Worm (Caenorhabditis elegans): ENCODE measurements around the gene F01D5.8.

- TF ChIP-seq flt-1 (GFP tag; IDR thresholded peaks at IDR 0.05) (no peak), F13C5.2 (tag; optimal IDR thresholded peaks at IDR 0.05) (no peak), ama-1 (optimal IDR thresholded peaks at IDR 0.05) (no peak), tbx-37 (GFP tag; conservative IDR thresholded peaks at IDR 0.05) (no peak), hmbx-1 (tag; optimal IDR thresholded peaks at IDR 0.05) (no peak), ets-7 (tag; optimal IDR thresholded peaks at IDR 0.05) (no peak), aly-1 (tag; optimal IDR thresholded peaks at IDR 0.05) (no peak), tra-4 (tag; optimal IDR thresholded peaks at IDR 0.05) (no peak), ceh-13 (GFP tag; optimal IDR thresholded peaks at IDR 0.05) (no peak), tbx-11 (GFP tag; IDR thresholded peaks at IDR 0.05) (no peak), B0310.2 (tag; optimal IDR thresholded peaks at IDR 0.05) (no peak), pes-1 (GFP tag; IDR thresholded peaks at IDR 0.05) (no peak), sea-1 (GFP tag; conservative IDR thresholded peaks at IDR 0.05) (no peak), hmg-4 (GFP tag; optimal IDR thresholded peaks at IDR 0.05) (no peak)
Measured at ce11 chrII:13966242-13966641, 44.3 kb upstream of the F01D5.8 start, which contains the start of gene W07G1.7.

All from whole organism, early embryonic.